Worm (Caenorhabditis elegans) whole organism, L2 larva: ENCODE measurements around the gene F19F10.1.

Experiments
- C34F6.9 ChIP-seq: fragments of 150-350 bp; optimal IDR thresholded peaks from 2 replicates; lab custom pipeline; 2014; ENCODE audit warnings: missing biosample characterization, missing genetic modification characterization
- Y55F3AM.14 ChIP-seq: fragments of 200-800 bp; sonication (Bioruptor generic); optimal IDR thresholded peaks from 2 replicates; lab custom pipeline; 2018; ENCODE audit warnings: mild to moderate bottlenecking, missing genetic modification characterization, missing compliant biosample characterization
- ZK546.5 ChIP-seq: sonication (generic microtip); optimal IDR thresholded peaks from 2 replicates; lab custom pipeline; 2017; ENCODE audit warnings: missing biosample characterization, missing genetic modification characterization
- alr-1 ChIP-seq: fragments of 150-350 bp; optimal IDR thresholded peaks from 2 replicates; lab custom pipeline; 2014; ENCODE audit warnings: missing biosample characterization, missing genetic modification characterization
- ama-1 ChIP-seq: fragments of 150-350 bp; optimal IDR thresholded peaks from 2 replicates; lab custom pipeline; 2018; ENCODE audit warnings: inconsistent platforms
- ceh-16 ChIP-seq: fragments of 150-350 bp; optimal IDR thresholded peaks from 2 replicates; lab custom pipeline; 2014; ENCODE audit warnings: missing biosample characterization, missing genetic modification characterization
- ceh-82 ChIP-seq: fragments of 150-350 bp; optimal IDR thresholded peaks from 2 replicates; lab custom pipeline; 2014; ENCODE audit warnings: missing biosample characterization, missing genetic modification characterization
- crh-2 ChIP-seq: sonication (generic microtip); optimal IDR thresholded peaks from 2 replicates; lab custom pipeline; 2017; ENCODE audit warnings: missing biosample characterization, missing genetic modification characterization
- dmd-4 ChIP-seq: sonication (generic microtip); optimal IDR thresholded peaks from 2 replicates; lab custom pipeline; 2017; ENCODE audit warnings: missing biosample characterization, missing genetic modification characterization
- egl-27 ChIP-seq: sonication (generic microtip); optimal IDR thresholded peaks from 3 replicates; lab custom pipeline; 2017; ENCODE audit warnings: missing biosample characterization, missing genetic modification reagents, missing genetic modification characterization
- elt-1 ChIP-seq: fragments of 150-350 bp; optimal IDR thresholded peaks from 2 replicates; lab custom pipeline; 2014; ENCODE audit warnings: missing biosample characterization, missing genetic modification characterization
- elt-3 ChIP-seq: sonication (generic microtip); optimal IDR thresholded peaks from 2 replicates; lab custom pipeline; 2017; ENCODE audit warnings: missing biosample characterization, missing genetic modification characterization
- fos-1 ChIP-seq: fragments of 150-350 bp; optimal IDR thresholded peaks from 2 replicates; lab custom pipeline; 2014; ENCODE audit warnings: missing biosample characterization, missing genetic modification characterization
- gmeb-1 ChIP-seq: fragments of 150-350 bp; optimal IDR thresholded peaks from 2 replicates; lab custom pipeline; 2014; ENCODE audit warnings: missing biosample characterization, missing genetic modification characterization
- lin-11 ChIP-seq: fragments of 150-350 bp; sonication (generic microtip); optimal IDR thresholded peaks from 2 replicates; lab custom pipeline; 2014; ENCODE audit warnings: missing biosample characterization, missing genetic modification characterization, inconsistent platforms, mixed read lengths
- lin-13 ChIP-seq: fragments of 150-350 bp; optimal IDR thresholded peaks from 2 replicates; lab custom pipeline; 2014; ENCODE audit warnings: missing biosample characterization, missing genetic modification reagents, missing genetic modification characterization
- lin-39 ChIP-seq: fragments of 150-350 bp; optimal IDR thresholded peaks from 2 replicates; lab custom pipeline; 2014; ENCODE audit warnings: missing biosample characterization, missing genetic modification reagents, missing genetic modification characterization
- lsy-2 ChIP-seq, 2 experiments: fragments of 150-350 bp in 1 of 2; sonication (generic microtip) in 1 of 2; optimal IDR thresholded peaks; 2 replicates each; lab custom pipeline; 2014 to 2017; ENCODE audit warnings: missing biosample characterization in 2 of 2, missing genetic modification characterization in 2 of 2
- mab-5 ChIP-seq: fragments of 150-350 bp; optimal IDR thresholded peaks from 2 replicates; lab custom pipeline; 2014; ENCODE audit warnings: missing biosample characterization, missing genetic modification characterization
- nhr-12 ChIP-seq: fragments of 150-350 bp; optimal IDR thresholded peaks from 2 replicates; lab custom pipeline; 2014; ENCODE audit warnings: missing biosample characterization, missing genetic modification characterization
- nhr-21 ChIP-seq: fragments of 150-350 bp; optimal IDR thresholded peaks from 2 replicates; lab custom pipeline; 2014; ENCODE audit warnings: missing biosample characterization, missing genetic modification characterization
- nhr-23 ChIP-seq: fragments of 150-350 bp; optimal IDR thresholded peaks from 2 replicates; lab custom pipeline; 2014; ENCODE audit warnings: missing biosample characterization, missing genetic modification reagents, missing genetic modification characterization
- nhr-237 ChIP-seq: fragments of 150-350 bp; optimal IDR thresholded peaks from 2 replicates; lab custom pipeline; 2014; ENCODE audit warnings: missing biosample characterization, missing genetic modification characterization
- nhr-6 ChIP-seq: fragments of 150-350 bp; optimal IDR thresholded peaks from 2 replicates; lab custom pipeline; 2014; ENCODE audit warnings: missing biosample characterization, missing genetic modification characterization
- peb-1 ChIP-seq: fragments of 150-350 bp; optimal IDR thresholded peaks from 2 replicates; lab custom pipeline; 2014; ENCODE audit warnings: missing biosample characterization, missing genetic modification characterization
- sem-4 ChIP-seq: fragments of 150-350 bp; optimal IDR thresholded peaks from 2 replicates; lab custom pipeline; 2014; ENCODE audit warnings: missing biosample characterization, missing genetic modification reagents, missing genetic modification characterization
- skn-1 ChIP-seq: sonication (generic microtip); optimal IDR thresholded peaks from 2 replicates; lab custom pipeline; 2017; ENCODE audit warnings: missing biosample characterization, missing genetic modification characterization
- sma-9 ChIP-seq, 2 experiments: fragments of 150-350 bp in 1 of 2; sonication (generic microtip) in 1 of 2; optimal IDR thresholded peaks; 2 replicates each; lab custom pipeline; 2014 to 2016; ENCODE audit warnings: missing genetic modification characterization in 2 of 2, mild to moderate bottlenecking in 1 of 2, missing biosample characterization in 1 of 2, missing compliant biosample characterization in 1 of 2, missing genetic modification reagents in 1 of 2, moderate library complexity in 1 of 2
- unc-55 ChIP-seq: fragments of 150-350 bp; sonication (generic microtip); optimal IDR thresholded peaks from 3 replicates; lab custom pipeline; 2014; ENCODE audit warnings: missing biosample characterization, missing genetic modification reagents, missing genetic modification characterization
- unc-62 ChIP-seq: fragments of 150-350 bp; optimal IDR thresholded peaks from 2 replicates; lab custom pipeline; 2014; ENCODE audit warnings: missing biosample characterization, missing genetic modification reagents, missing genetic modification characterization
- ztf-1 ChIP-seq: fragments of 200-800 bp; sonication (Bioruptor generic); conservative IDR thresholded peaks from 2 replicates; pipeline ENCODE4 v1.3.6; 2022; ENCODE audit warnings: missing genetic modification characterization, missing compliant biosample characterization

The F19F10.1 gene

ce11 chrV:7547479-7547878 is 15.6 kb upstream of the F19F10.1 start, which contains the start of gene ftn-1:
Gene ftn-1, minus strand, starts transcription at chrV:7547579.
- no peak for TF ChIP-seq unc-55 (GFP tag; lab: Kevin White, UChicago)
- no peak for TF ChIP-seq nhr-23 (tag; lab: Kevin White, UChicago)
- no peak for TF ChIP-seq nhr-237 (tag; lab: Kevin White, UChicago)
- TF ChIP-seq, all 48 proteins: peak for 0

- peak; percentile 52 for TF ChIP-seq sma-9 (GFP tag; optimal IDR thresholded peaks at IDR 0.05; lab: Kevin White, UChicago)
- no peak for TF ChIP-seq sma-9 (tag; optimal IDR thresholded peaks at IDR 0.05; lab: Kevin White, UChicago)
- no peak for TF ChIP-seq nhr-23 (tag; lab: Kevin White, UChicago)
Observed at ce11 chrV:7548017-7548416, 15.0 kb upstream of the F19F10.1 start.

ce11 chrV:7551821-7552220 is 11.2 kb upstream of the F19F10.1 start, which contains the start of gene F19F10.3:
Gene F19F10.3, plus strand, starts transcription at chrV:7552121.
- no peak for TF ChIP-seq nhr-21 (tag; lab: Kevin White, UChicago)
- TF ChIP-seq alr-1 = no peak
- TF ChIP-seq mab-5 = no peak
- no peak for TF ChIP-seq nhr-237 (tag; lab: Kevin White, UChicago)

- no peak for TF ChIP-seq dmd-4 (tag; lab: Kevin White, UChicago)
- TF ChIP-seq lin-13 (GFP tag; lab: Kevin White, UChicago) = no peak
- TF ChIP-seq ztf-1 (GFP tag; lab: Robert Waterston, UW) = no peak
- TF ChIP-seq egl-27 (tag; lab: Kevin White, UChicago) = no peak
- TF ChIP-seq C34F6.9 (tag; lab: Kevin White, UChicago) = no peak
- TF ChIP-seq unc-62 = no peak
- TF ChIP-seq nhr-6 (tag; lab: Kevin White, UChicago) = no peak
- no peak for TF ChIP-seq fos-1 (tag; lab: Kevin White, UChicago)
- TF ChIP-seq nhr-23 (tag; lab: Kevin White, UChicago) = no peak
- no peak for TF ChIP-seq nhr-21 (tag; lab: Kevin White, UChicago)
- TF ChIP-seq crh-2 (tag; lab: Kevin White, UChicago) = no peak
- TF ChIP-seq ama-1 (lab: Kevin White, UChicago) = no peak
- TF ChIP-seq mab-5 = no peak
- no peak for TF ChIP-seq sem-4 (tag; lab: Kevin White, UChicago)
- TF ChIP-seq gmeb-1 (tag; lab: Kevin White, UChicago) = no peak
- no peak for TF ChIP-seq peb-1 (tag; lab: Kevin White, UChicago)
Observed at ce11 chrV:7553873-7554362, 9.1 kb upstream of the F19F10.1 start, which contains the start of gene ttr-10. Gene ttr-10, minus strand, starts transcription at chrV:7553923.

ce11 chrV:7555875-7556274 is 7.2 kb upstream of the F19F10.1 start:
- TF ChIP-seq elt-1 (tag; lab: Kevin White, UChicago) = no peak
- no peak for TF ChIP-seq lin-11 (tag; lab: Kevin White, UChicago)
- no peak for TF ChIP-seq lsy-2 (tag; optimal IDR thresholded peaks at IDR 0.05; lab: Kevin White, UChicago)
- no peak for TF ChIP-seq lin-39 (tag; lab: Kevin White, UChicago)
- no peak for TF ChIP-seq C34F6.9 (tag; lab: Kevin White, UChicago)
- TF ChIP-seq crh-2 (tag; lab: Kevin White, UChicago) = no peak
- no peak for TF ChIP-seq ceh-16 (tag; lab: Kevin White, UChicago)
- TF ChIP-seq nhr-23 (tag; lab: Kevin White, UChicago) = no peak
- TF ChIP-seq ama-1 (lab: Kevin White, UChicago) = no peak
- TF ChIP-seq ceh-82 (tag; lab: Kevin White, UChicago) = no peak
- no peak for TF ChIP-seq sma-9 (GFP tag; optimal IDR thresholded peaks at IDR 0.05; lab: Kevin White, UChicago)
- no peak for TF ChIP-seq sma-9 (tag; optimal IDR thresholded peaks at IDR 0.05; lab: Kevin White, UChicago)
- no peak for TF ChIP-seq elt-3
- TF ChIP-seq nhr-6 (tag; lab: Kevin White, UChicago) = no peak
- no peak for TF ChIP-seq Y55F3AM.14 (GFP tag; lab: Kevin White, UChicago)
- no peak for TF ChIP-seq ZK546.5 (tag; lab: Kevin White, UChicago)
- TF ChIP-seq fos-1 (tag; lab: Kevin White, UChicago) = no peak
- TF ChIP-seq nhr-21 (tag; lab: Kevin White, UChicago) = no peak
- no peak for TF ChIP-seq nhr-12
- no peak for TF ChIP-seq skn-1 (tag; lab: Kevin White, UChicago)
- TF ChIP-seq alr-1 = no peak
- TF ChIP-seq, all 48 proteins: peak for 0
